Fruit fly (Drosophila melanogaster) S2 (cell line): Measurements from ENCODE around the gene CG32241.

Source experiments
- CG8478 ChIP-seq: fragments of >200 bp; optimal IDR thresholded peaks from 2 replicates; lab custom pipeline; 2018
- CTCF ChIP-seq, 2 experiments: fragments of >200 bp; optimal IDR thresholded peaks; 2 replicates each; lab custom pipeline; 2018

DNA sequence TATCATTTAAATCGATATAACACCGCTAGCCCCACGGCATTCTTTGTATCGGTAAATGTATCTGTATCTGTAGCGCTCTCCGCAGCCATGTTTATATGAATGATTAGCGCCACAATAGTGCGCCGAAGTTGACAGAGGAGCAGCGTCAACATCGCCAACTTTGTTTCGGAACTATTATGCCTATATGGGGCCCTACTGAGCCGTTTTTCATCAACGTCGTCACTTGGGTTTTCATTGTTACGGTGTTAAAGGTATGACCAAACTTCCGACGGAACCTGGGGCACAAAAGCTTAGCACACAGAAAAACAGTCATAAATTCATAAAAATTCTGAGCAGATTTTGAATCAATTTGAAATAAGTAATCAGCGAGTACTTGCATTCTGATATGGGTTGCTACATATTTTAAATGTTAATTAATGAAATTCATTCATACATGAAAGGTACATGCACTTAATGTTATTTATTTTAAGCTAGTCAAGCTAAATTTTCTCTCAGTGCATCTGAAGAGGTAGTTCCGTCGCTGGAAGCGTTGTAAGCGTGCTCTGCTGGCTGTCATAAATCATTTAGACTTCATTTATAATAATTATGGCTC is 4.9 kb downstream of the CG32241 start, which contains the start of gene CG15023:
- no peak for TF ChIP-seq CTCF (optimal IDR thresholded peaks at IDR 0.05; lab: Kevin White, UChicago)
- TF ChIP-seq CG8478 (lab: Kevin White, UChicago): no peak
